Worm (Caenorhabditis elegans) whole organism, midembryonic: ENCODE data around the gene C05D12.2.

Experiments
- T22C8.4 ChIP-seq: fragments of 200-800 bp; sonication (Bioruptor generic); IDR thresholded peaks from 2 replicates; pipeline ENCODE4 v1.3.6; 2022; ENCODE audit warnings: missing genetic modification characterization, missing compliant biosample characterization
- cog-1 ChIP-seq: sonication (generic microtip); optimal IDR thresholded peaks from 2 replicates; lab custom pipeline; 2016; ENCODE audit warnings: missing genetic modification characterization, missing compliant biosample characterization
- flt-1 ChIP-seq: fragments of 200-800 bp; sonication (Bioruptor generic); IDR thresholded peaks from 2 replicates; pipeline ENCODE4 v1.3.6; 2022; ENCODE audit warnings: missing genetic modification characterization, missing compliant biosample characterization
- klf-2 ChIP-seq: fragments of 200-800 bp; sonication (Bioruptor generic); conservative IDR thresholded peaks from 2 replicates; pipeline ENCODE4 v1.3.6; 2022; ENCODE audit warnings: missing genetic modification reagents, missing genetic modification characterization, missing compliant biosample characterization
- med-1 ChIP-seq: sonication (generic microtip); optimal IDR thresholded peaks from 2 replicates; lab custom pipeline; 2017; ENCODE audit warnings: missing genetic modification characterization, mild to moderate bottlenecking, missing compliant biosample characterization, antibody characterized with exemption, missing genetic modification reagents; ENCODE audit not compliant: insufficient read depth
- ref-1 ChIP-seq: fragments of 200-800 bp; sonication (Bioruptor generic); conservative IDR thresholded peaks from 2 replicates; pipeline ENCODE4 v1.3.6; 2022; ENCODE audit warnings: missing genetic modification reagents, missing genetic modification characterization, missing compliant biosample characterization
- tab-1 ChIP-seq: fragments of 200-800 bp; sonication (Bioruptor generic); IDR thresholded peaks from 2 replicates; pipeline ENCODE4 v1.3.6; 2022; ENCODE audit warnings: missing genetic modification characterization, missing compliant biosample characterization
- ztf-23 ChIP-seq: fragments of 200-800 bp; sonication (Bioruptor generic); IDR thresholded peaks from 2 replicates; pipeline ENCODE4 v1.3.6; 2022; ENCODE audit warnings: missing genetic modification reagents, missing genetic modification characterization, missing compliant biosample characterization
- ztf-29 ChIP-seq: fragments of 200-800 bp; sonication (Bioruptor generic); IDR thresholded peaks from 2 replicates; pipeline ENCODE4 v1.3.6; 2022; ENCODE audit warnings: missing genetic modification reagents, missing genetic modification characterization, missing compliant biosample characterization

C05D12.2 gene

DNA sequence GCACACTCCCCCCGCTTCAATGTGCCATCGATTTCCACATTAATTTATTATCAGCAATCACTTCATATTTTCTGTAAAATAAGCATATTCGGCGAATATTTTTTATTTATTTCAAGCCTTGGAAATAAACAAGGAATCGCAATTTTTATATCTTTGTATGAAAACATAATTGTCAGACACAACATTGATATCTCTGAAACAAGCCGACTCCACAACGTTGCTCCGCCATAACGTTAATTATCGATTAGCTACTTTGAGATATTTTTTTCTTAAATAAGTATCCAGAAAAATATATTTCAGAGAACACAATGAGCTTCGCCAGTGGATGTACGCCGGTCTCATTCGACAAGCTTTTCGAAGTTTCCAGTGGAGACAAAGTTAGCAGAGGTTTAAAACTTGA is 25.8 kb downstream of the C05D12.2 start, which contains the start of gene adbp-1:
Gene adbp-1, plus strand, starts transcription at position 301 of the 400 bp plus-strand sequence.
- no peak for TF ChIP-seq ztf-29 (GFP tag; lab: Robert Waterston, UW)
- no peak for TF ChIP-seq ztf-23
- no peak for TF ChIP-seq ref-1
- no peak for TF ChIP-seq klf-2 (GFP tag; lab: Robert Waterston, UW)

DNA sequence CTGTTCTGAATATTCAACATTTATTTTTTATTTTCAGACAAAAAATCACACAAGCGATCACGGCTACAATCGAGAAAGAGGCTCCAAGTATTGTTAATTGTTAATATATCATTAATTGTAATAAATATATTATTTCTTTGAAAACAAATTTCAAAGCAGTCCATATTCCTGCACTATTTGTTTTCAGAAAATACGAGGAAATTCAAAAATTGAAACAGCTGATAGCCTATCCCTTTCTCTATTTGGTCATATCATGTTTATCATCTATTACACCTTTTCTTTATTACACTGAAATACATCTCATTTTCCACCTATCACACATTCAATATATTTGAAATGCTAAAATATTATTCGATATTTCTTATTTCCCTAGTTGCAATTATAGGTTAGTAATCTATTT is 26.9 kb downstream of the C05D12.2 start, which contains the start of gene W02B12.13:
Gene W02B12.13, plus strand, starts transcription at position 301 of the 400 bp plus-strand sequence.
- TF ChIP-seq tab-1 (GFP tag; lab: Robert Waterston, UW): no peak
- no peak for TF ChIP-seq ztf-23
- TF ChIP-seq ztf-29 (GFP tag; lab: Robert Waterston, UW): no peak
- TF ChIP-seq klf-2 (GFP tag; lab: Robert Waterston, UW): no peak
- TF ChIP-seq flt-1 (GFP tag; lab: Robert Waterston, UW): no peak
- no peak for TF ChIP-seq med-1

DNA sequence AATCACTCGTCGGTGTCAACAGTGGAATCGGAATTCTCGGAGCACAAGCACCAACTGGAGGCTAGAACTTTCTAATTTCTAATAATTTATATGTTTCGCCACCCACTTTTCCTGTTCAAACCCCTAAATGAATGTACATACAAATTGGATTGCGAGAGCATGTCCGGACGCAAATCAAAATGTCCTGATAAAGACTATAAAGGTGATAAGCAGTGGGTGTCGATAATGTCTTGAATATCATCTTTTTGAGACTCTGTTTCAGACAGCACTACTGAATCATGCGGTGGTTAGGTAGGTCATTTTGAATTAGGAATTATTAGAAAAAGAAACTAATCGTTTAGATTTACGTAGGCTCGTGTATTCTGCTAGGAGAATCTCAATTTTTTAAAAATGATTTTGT is 30.7 kb downstream of the C05D12.2 start, which contains the start of gene W02B12.1:
Gene W02B12.1, plus strand, starts transcription at position 269 of the 400 bp plus-strand sequence.
- no peak for TF ChIP-seq med-1
- TF ChIP-seq ztf-23: no peak
- TF ChIP-seq tab-1 (GFP tag; lab: Robert Waterston, UW): no peak
- no peak for TF ChIP-seq T22C8.4 (GFP tag; lab: Robert Waterston, UW)
- no peak for TF ChIP-seq ztf-29 (GFP tag; lab: Robert Waterston, UW)
- no peak for TF ChIP-seq cog-1
- TF ChIP-seq flt-1 (GFP tag; lab: Robert Waterston, UW): no peak
- TF ChIP-seq ref-1: no peak
- no peak for TF ChIP-seq klf-2 (GFP tag; lab: Robert Waterston, UW)

DNA sequence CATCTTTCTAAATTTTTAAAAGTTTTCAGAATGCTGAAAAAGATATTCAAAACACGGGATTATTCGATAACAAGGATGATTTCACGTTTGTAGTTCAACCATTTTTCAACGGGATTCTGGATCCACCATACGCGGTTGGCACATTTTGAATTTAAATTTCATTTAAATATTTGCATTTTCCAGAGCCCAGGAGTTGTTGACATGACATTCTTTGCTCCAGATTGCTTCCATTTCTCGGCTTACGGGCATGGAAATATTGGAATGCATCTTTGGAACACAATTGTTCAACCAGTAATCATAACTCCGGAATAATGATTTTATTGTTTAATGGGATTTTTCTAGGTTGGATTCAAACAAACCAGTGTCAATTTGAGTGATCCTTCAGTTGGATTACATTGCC is 32.8 kb downstream of the C05D12.2 start:
- TF ChIP-seq T22C8.4 (GFP tag; lab: Robert Waterston, UW): no peak
- no peak for TF ChIP-seq ztf-29 (GFP tag; lab: Robert Waterston, UW)
- no peak for TF ChIP-seq tab-1 (GFP tag; lab: Robert Waterston, UW)
- TF ChIP-seq klf-2 (GFP tag; lab: Robert Waterston, UW): no peak
- no peak for TF ChIP-seq ref-1
- no peak for TF ChIP-seq ztf-23
- no peak for TF ChIP-seq med-1
- no peak for TF ChIP-seq flt-1 (GFP tag; lab: Robert Waterston, UW)
- TF ChIP-seq cog-1: no peak

DNA sequence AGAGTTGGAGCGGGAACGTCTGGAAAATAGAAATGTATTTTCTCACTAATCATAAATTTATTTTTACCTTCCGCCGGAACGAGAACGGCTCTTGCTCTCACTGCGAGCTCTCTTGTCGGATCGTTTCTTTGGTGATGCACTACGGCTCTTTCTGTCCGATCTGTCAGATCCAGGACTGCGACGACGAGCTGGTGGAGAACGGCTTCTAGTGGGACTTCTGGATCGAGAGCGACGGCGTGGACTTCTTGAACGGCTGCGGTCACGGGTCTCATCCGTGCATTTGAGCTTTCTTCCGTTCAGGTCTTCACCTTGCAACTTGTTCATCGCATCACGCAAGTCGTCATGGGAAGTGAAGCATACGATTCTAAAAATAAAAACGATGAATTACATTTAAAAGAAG is 33.6 kb downstream of the C05D12.2 start:
- no peak for TF ChIP-seq flt-1 (GFP tag; lab: Robert Waterston, UW)
- no peak for TF ChIP-seq ztf-23
- TF ChIP-seq tab-1 (GFP tag; lab: Robert Waterston, UW): no peak
- no peak for TF ChIP-seq ztf-29 (GFP tag; lab: Robert Waterston, UW)
- TF ChIP-seq klf-2 (GFP tag; lab: Robert Waterston, UW): no peak
- TF ChIP-seq T22C8.4 (GFP tag; lab: Robert Waterston, UW): no peak
- TF ChIP-seq med-1: no peak
- no peak for TF ChIP-seq cog-1
- TF ChIP-seq ref-1: no peak

DNA sequence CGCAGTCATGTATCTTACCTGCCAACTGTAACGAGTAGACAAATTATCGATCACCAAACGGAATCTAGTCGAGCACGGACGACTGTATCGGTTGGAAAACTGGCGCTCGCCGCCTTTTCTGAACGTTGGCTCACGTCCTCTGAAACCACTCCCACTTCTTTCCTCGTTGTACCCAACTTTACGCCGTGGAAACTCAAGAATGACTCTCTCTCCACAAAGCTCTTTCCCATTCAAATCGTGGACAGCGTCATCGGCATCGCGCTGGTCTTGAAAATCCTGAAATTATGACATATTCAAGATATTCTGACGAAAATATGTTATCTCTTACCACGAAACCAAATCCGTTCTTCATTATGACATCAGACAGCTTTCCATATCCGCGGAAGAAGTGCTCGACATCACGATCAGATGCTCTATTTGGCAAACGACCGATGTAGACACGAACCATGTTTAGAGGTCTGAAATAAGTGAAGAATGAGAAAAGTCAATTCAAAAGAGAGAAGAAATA is 34.5 kb downstream of the C05D12.2 start, which contains the start of gene rsp-2:
Gene rsp-2, minus strand, starts transcription at position 458 of the 508 bp plus-strand sequence.
- TF ChIP-seq tab-1 (GFP tag; lab: Robert Waterston, UW): no peak
- TF ChIP-seq T22C8.4 (GFP tag; lab: Robert Waterston, UW): no peak
- TF ChIP-seq ref-1: no peak
- TF ChIP-seq flt-1 (GFP tag; lab: Robert Waterston, UW): no peak

DNA sequence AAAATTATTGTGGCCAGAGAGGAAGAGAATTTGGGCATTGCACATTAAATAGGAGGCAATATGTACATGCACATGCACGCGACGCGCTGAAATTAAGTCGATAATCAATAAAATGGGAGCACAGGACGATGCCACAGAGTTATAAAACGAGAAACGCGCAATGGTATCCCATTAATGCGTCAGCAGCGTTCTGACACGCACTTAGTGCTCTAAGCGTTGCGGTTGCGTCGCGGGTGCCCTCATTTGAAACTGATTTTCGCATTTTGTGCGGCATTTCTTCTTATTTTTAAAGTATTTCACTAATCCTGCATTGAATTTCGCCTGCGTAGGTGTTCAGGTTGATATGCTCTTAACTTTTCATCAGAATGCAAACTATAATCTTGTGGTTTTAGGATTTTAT is 34.9 kb downstream of the C05D12.2 start, which contains the start of gene rsp-1:
Gene rsp-1, plus strand, starts transcription at position 338 of the 400 bp plus-strand sequence.
- peak; percentile 66 for TF ChIP-seq ztf-23
- no peak for TF ChIP-seq ref-1
- TF ChIP-seq flt-1 (GFP tag; lab: Robert Waterston, UW): peak; percentile 66; the same call in 1 of the 2 replicates
- TF ChIP-seq med-1: peak; percentile 28
- TF ChIP-seq cog-1: peak; percentile 15
- TF ChIP-seq tab-1 (GFP tag; lab: Robert Waterston, UW): peak; percentile 54; the same call in 1 of the 2 replicates
- TF ChIP-seq ztf-29 (GFP tag; lab: Robert Waterston, UW): no peak
- TF ChIP-seq T22C8.4 (GFP tag; lab: Robert Waterston, UW): peak; percentile 72; the same call in 1 of the 2 replicates
- no peak for TF ChIP-seq klf-2 (GFP tag; lab: Robert Waterston, UW)

DNA sequence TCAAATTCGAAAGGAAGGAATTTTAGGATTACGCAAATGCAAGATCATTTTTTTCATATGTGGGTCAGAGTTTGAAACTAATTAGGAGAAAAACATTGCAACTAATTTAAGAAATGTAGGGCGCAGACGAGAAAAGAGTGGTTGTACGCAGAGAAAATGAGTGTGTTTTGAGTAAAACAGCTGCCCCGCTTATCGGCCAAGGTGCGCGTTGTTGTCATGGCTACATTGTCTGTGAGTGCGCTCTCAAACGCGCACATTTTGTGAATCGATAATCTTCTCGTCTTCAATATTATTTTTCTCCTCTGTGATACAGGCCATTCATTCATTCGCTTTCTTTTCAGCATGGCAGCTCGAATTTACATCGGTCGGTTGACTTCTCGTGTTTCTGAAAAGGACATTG is 35.5 kb downstream of the C05D12.2 start:
- TF ChIP-seq cog-1: no peak
- TF ChIP-seq T22C8.4 (GFP tag; lab: Robert Waterston, UW): no peak
- TF ChIP-seq flt-1 (GFP tag; lab: Robert Waterston, UW): no peak
- no peak for TF ChIP-seq klf-2 (GFP tag; lab: Robert Waterston, UW)
- TF ChIP-seq ref-1: no peak
- TF ChIP-seq ztf-23: no peak
- TF ChIP-seq ztf-29 (GFP tag; lab: Robert Waterston, UW): no peak
- no peak for TF ChIP-seq tab-1 (GFP tag; lab: Robert Waterston, UW)
- no peak for TF ChIP-seq med-1

DNA sequence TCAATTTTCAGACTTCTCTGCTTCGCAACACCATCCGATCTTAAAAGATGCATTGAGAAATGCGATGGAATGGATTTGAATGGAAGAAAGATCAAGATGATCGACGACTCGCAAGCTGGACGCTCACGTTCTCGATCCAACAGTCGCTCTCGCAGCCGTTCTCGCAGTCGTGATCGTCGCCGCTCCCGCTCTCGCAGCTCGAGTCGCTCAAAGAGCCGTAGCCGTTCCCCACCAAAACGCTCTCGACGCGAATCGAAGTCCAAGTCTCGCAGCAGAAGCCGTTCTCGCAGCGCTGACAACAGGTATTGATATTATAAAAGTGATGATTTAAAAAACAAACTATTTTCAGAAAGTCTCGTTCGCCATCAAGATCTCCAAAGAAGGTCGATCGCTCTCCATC is 37.0 kb downstream of the C05D12.2 start:
- TF ChIP-seq cog-1 (no peak), flt-1 (GFP tag; lab: Robert Waterston, UW) (0 out of 2 replicates have a peak, but pooled peaks have one; percentile 44)

DNA sequence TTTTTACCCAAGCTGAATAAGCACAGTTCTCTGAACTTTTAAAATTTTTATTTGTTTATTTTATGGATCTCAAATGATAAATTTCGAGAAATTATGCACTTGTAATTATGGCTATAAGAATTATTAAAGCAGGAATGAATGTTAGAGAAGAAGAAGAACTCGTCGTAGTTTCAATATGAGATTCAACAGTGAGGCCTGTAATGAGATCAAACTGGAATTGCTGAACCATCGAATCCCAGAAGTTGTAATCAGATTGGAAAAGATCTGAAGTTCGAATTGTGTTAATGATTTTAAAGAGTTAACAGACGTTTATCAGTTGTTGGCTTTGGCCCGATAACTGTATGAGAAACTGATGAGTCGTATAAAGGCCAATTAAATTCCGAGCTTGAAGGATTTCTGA is 37.6 kb downstream of the C05D12.2 start:
- TF ChIP-seq med-1: no peak
- TF ChIP-seq tab-1 (GFP tag; lab: Robert Waterston, UW): no peak
- no peak for TF ChIP-seq flt-1 (GFP tag; lab: Robert Waterston, UW)
- no peak for TF ChIP-seq ztf-23
- TF ChIP-seq klf-2 (GFP tag; lab: Robert Waterston, UW): no peak
- no peak for TF ChIP-seq cog-1
- TF ChIP-seq T22C8.4 (GFP tag; lab: Robert Waterston, UW): no peak
- no peak for TF ChIP-seq ref-1
- no peak for TF ChIP-seq ztf-29 (GFP tag; lab: Robert Waterston, UW)
